Fruit fly (Drosophila melanogaster) whole organism, embryonic: ENCODE results near the gene Gorab.
A peak's percentile ranks its signal among the peaks of the same experiment; 100 is the strongest.

Experiments used
- Aef1 ChIP-seq: fragments of 200-800 bp; sonication (Bioruptor generic); IDR thresholded peaks from 3 replicates; pipeline ENCODE4 v1.3.6; 2022; ENCODE audit warnings: missing biosample characterization, missing genetic modification characterization
- Awh ChIP-seq: fragments of 200-800 bp; sonication (Bioruptor generic); IDR thresholded peaks from 2 replicates; pipeline ENCODE4, ENCODE4 v1.3.6; 2022; ENCODE audit warnings: missing biosample characterization, missing genetic modification characterization
- CG10209 ChIP-seq: fragments of 200-800 bp; sonication (Bioruptor generic); optimal IDR thresholded peaks from 3 replicates; lab custom pipeline; 2017; ENCODE audit warnings: missing biosample characterization, mild to moderate bottlenecking, missing genetic modification characterization, missing genetic modification reagents
- CG10274 ChIP-seq: fragments of 200-800 bp; sonication (Bioruptor generic); optimal IDR thresholded peaks from 3 replicates; lab custom pipeline; 2017; ENCODE audit warnings: missing biosample characterization, mild to moderate bottlenecking, missing genetic modification characterization
- CG10543 ChIP-seq: fragments of 200-800 bp; sonication (Bioruptor generic); optimal IDR thresholded peaks from 3 replicates; lab custom pipeline; 2017; ENCODE audit warnings: missing biosample characterization, mild to moderate bottlenecking, missing genetic modification characterization, moderate library complexity
- CG12299 ChIP-seq: fragments of 200-800 bp; sonication (Bioruptor generic); optimal IDR thresholded peaks from 2 replicates; lab custom pipeline; 2018; ENCODE audit warnings: missing biosample characterization, mild to moderate bottlenecking, missing genetic modification characterization
- CG15479 ChIP-seq: fragments of 200-800 bp; sonication (Bioruptor generic); optimal IDR thresholded peaks from 3 replicates; lab custom pipeline; 2019; ENCODE audit warnings: missing biosample characterization, mild to moderate bottlenecking, missing genetic modification characterization, moderate library complexity
- CG1647 ChIP-seq: fragments of 200-800 bp; sonication (Bioruptor generic); optimal IDR thresholded peaks from 3 replicates; lab custom pipeline; 2016; ENCODE audit warnings: missing biosample characterization, missing genetic modification characterization
- CG16813 ChIP-seq: fragments of 200-800 bp; sonication (Bioruptor generic); IDR thresholded peaks from 3 replicates; pipeline ENCODE4 v1.3.6; 2022; ENCODE audit warnings: missing biosample characterization, missing genetic modification characterization; ENCODE audit not compliant: partially characterized antibody
- CG17361 ChIP-seq: fragments of 200-800 bp; sonication (Bioruptor generic); IDR thresholded peaks from 3 replicates; pipeline ENCODE4 v1.3.6; 2022; ENCODE audit warnings: missing biosample characterization, missing genetic modification characterization
- CG18262 ChIP-seq: fragments of 200-800 bp; optimal IDR thresholded peaks from 3 replicates; lab custom pipeline; 2019; ENCODE audit warnings: missing biosample characterization, mild to moderate bottlenecking, missing genetic modification characterization, moderate library complexity
- CG18764 ChIP-seq: fragments of 200-800 bp; sonication (Bioruptor generic); optimal IDR thresholded peaks from 3 replicates; lab custom pipeline; 2016; ENCODE audit warnings: missing biosample characterization, missing genetic modification characterization
- CG3838 ChIP-seq: fragments of 200-800 bp; sonication (Bioruptor generic); optimal IDR thresholded peaks from 3 replicates; lab custom pipeline; 2016; ENCODE audit warnings: missing biosample characterization, missing genetic modification characterization
- CG4707 ChIP-seq: fragments of 200-800 bp; sonication (Bioruptor generic); optimal IDR thresholded peaks from 2 replicates; lab custom pipeline; 2018; ENCODE audit warnings: missing biosample characterization, mild to moderate bottlenecking, missing genetic modification characterization, moderate library complexity
- CG4730 ChIP-seq: fragments of 200-800 bp; sonication (Bioruptor generic); IDR thresholded peaks from 2 replicates; pipeline ENCODE4 v1.3.6; 2022; ENCODE audit warnings: missing biosample characterization, missing genetic modification characterization
- CG6765 ChIP-seq: fragments of 200-800 bp; sonication (Bioruptor generic); optimal IDR thresholded peaks from 3 replicates; lab custom pipeline; 2017; ENCODE audit warnings: missing biosample characterization, mild to moderate bottlenecking, missing genetic modification characterization
- CG7928 ChIP-seq: fragments of 200-800 bp; sonication (Bioruptor generic); optimal IDR thresholded peaks from 2 replicates; lab custom pipeline; 2017; ENCODE audit warnings: missing biosample characterization, mild to moderate bottlenecking, missing genetic modification characterization
- CG7963 ChIP-seq: fragments of 200-800 bp; sonication (Bioruptor generic); IDR thresholded peaks from 3 replicates; pipeline ENCODE4 v1.3.6; 2022; ENCODE audit warnings: missing biosample characterization, missing genetic modification characterization; ENCODE audit not compliant: partially characterized antibody
- CkIIα-i1 ChIP-seq: fragments of 200-800 bp; sonication (Bioruptor generic); IDR thresholded peaks from 2 replicates; pipeline ENCODE4 v1.3.6; 2022; ENCODE audit warnings: missing biosample characterization, missing genetic modification characterization
- Deaf1 ChIP-seq: fragments of 200-800 bp; optimal IDR thresholded peaks from 3 replicates; lab custom pipeline; 2019; ENCODE audit warnings: missing biosample characterization, mild to moderate bottlenecking, missing genetic modification characterization, moderate library complexity
- Dll ChIP-seq: fragments of 200-800 bp; sonication (Bioruptor generic); IDR thresholded peaks from 4 replicates; pipeline ENCODE4 v1.3.6; 2022; ENCODE audit warnings: missing biosample characterization, missing genetic modification characterization; ENCODE audit not compliant: partially characterized antibody
- E2f2 ChIP-seq: fragments of 200-800 bp; sonication (Bioruptor generic); IDR thresholded peaks from 2 replicates; pipeline ENCODE4 v1.3.6; 2022; ENCODE audit warnings: missing biosample characterization, missing genetic modification characterization
- MBD-R2 ChIP-seq: fragments of 200-800 bp; sonication (Bioruptor generic); IDR thresholded peaks from 2 replicates; pipeline ENCODE4 v1.3.6; 2022; ENCODE audit warnings: missing biosample characterization, missing genetic modification characterization
- Med ChIP-seq: fragments of 200-800 bp; sonication (Bioruptor generic); peaks from one replicate; lab custom pipeline; 2016; ENCODE audit warnings: missing biosample characterization, missing genetic modification characterization, mild to moderate bottlenecking, inconsistent platforms, moderate library complexity
- NK7.1 ChIP-seq: fragments of 200-800 bp; sonication (Bioruptor generic); optimal IDR thresholded peaks from 3 replicates; lab custom pipeline; 2016; ENCODE audit warnings: missing biosample characterization, missing genetic modification characterization
- Nf-YB ChIP-seq: fragments of 200-800 bp; sonication (Bioruptor generic); optimal IDR thresholded peaks from 3 replicates; lab custom pipeline; 2019; ENCODE audit warnings: missing biosample characterization, mild to moderate bottlenecking, missing genetic modification characterization, moderate library complexity
- Poxn ChIP-seq: fragments of 200-800 bp; sonication (Bioruptor generic); IDR thresholded peaks from 2 replicates; pipeline ENCODE4 v1.3.6; 2022; ENCODE audit warnings: missing biosample characterization, missing genetic modification characterization
- Sry-β ChIP-seq: fragments of 200-800 bp; sonication (Bioruptor generic); optimal IDR thresholded peaks from 2 replicates; lab custom pipeline; 2018; ENCODE audit warnings: missing biosample characterization, mild to moderate bottlenecking, missing genetic modification characterization, moderate library complexity
- abd-A ChIP-seq: fragments of 200-800 bp; sonication (Bioruptor generic); optimal IDR thresholded peaks from 3 replicates; lab custom pipeline; 2019; ENCODE audit warnings: missing biosample characterization, mild to moderate bottlenecking, missing genetic modification characterization, moderate library complexity
- bigmax ChIP-seq: fragments of 200-800 bp; sonication (Bioruptor generic); optimal IDR thresholded peaks from 2 replicates; lab custom pipeline; 2018; ENCODE audit warnings: missing biosample characterization, mild to moderate bottlenecking, missing genetic modification characterization
- bowl ChIP-seq: fragments of 200-800 bp; sonication (Bioruptor generic); IDR thresholded peaks from 2 replicates; pipeline ENCODE4 v1.3.6; 2022; ENCODE audit warnings: missing biosample characterization, missing genetic modification characterization
- br ChIP-seq: fragments of >200 bp; optimal IDR thresholded peaks from 2 replicates; lab custom pipeline; 2017
- chinmo ChIP-seq: fragments of 200-800 bp; sonication (Bioruptor generic); IDR thresholded peaks from 4 replicates; pipeline ENCODE4 v1.3.6; 2022; ENCODE audit warnings: missing biosample characterization, missing genetic modification characterization; ENCODE audit not compliant: partially characterized antibody
- chn ChIP-seq: fragments of 200-800 bp; sonication (Bioruptor generic); optimal IDR thresholded peaks from 2 replicates; lab custom pipeline; 2016; ENCODE audit warnings: missing biosample characterization, missing genetic modification characterization
- crp ChIP-seq, 2 experiments: fragments of 200-800 bp; sonication (Bioruptor generic); optimal IDR thresholded peaks; 2 replicates in 1 of 2; 3 replicates in 1 of 2; lab custom pipeline; 2017; ENCODE audit warnings: missing biosample characterization in 2 of 2, missing genetic modification characterization in 2 of 2, mild to moderate bottlenecking in 1 of 2, moderate library complexity in 1 of 2
- dati ChIP-seq: fragments of 200-800 bp; sonication (Bioruptor generic); IDR thresholded peaks from 2 replicates; pipeline ENCODE4 v1.3.6; 2022; ENCODE audit warnings: missing biosample characterization, missing genetic modification characterization
- eve ChIP-seq, 2 experiments: fragments of >200 bp; optimal IDR thresholded peaks; 2 replicates each; lab custom pipeline; 2017; ENCODE audit warnings: missing biosample characterization in 2 of 2, missing genetic modification characterization in 2 of 2
- ewg ChIP-seq: fragments of 200-800 bp; sonication (Bioruptor generic); optimal IDR thresholded peaks from 3 replicates; lab custom pipeline; 2017; ENCODE audit warnings: mild to moderate bottlenecking, missing biosample characterization, missing genetic modification reagents, missing genetic modification characterization
- gcm2 ChIP-seq: fragments of 200-800 bp; sonication (Bioruptor generic); optimal IDR thresholded peaks from 2 replicates; lab custom pipeline; 2016; ENCODE audit warnings: missing biosample characterization, missing genetic modification characterization
- gem ChIP-seq: fragments of 200-800 bp; sonication (Bioruptor generic); optimal IDR thresholded peaks from 2 replicates; lab custom pipeline; 2019; ENCODE audit warnings: missing biosample characterization, mild to moderate bottlenecking, missing genetic modification characterization, moderate library complexity
- ind ChIP-seq: fragments of 200-800 bp; sonication (Bioruptor generic); optimal IDR thresholded peaks from 3 replicates; lab custom pipeline; 2016; ENCODE audit warnings: missing biosample characterization, missing genetic modification characterization
- lola ChIP-seq, 3 experiments: fragments of >200 bp in 2 of 3; fragments of 200-800 bp in 1 of 3; sonication (Bioruptor generic) in 1 of 3; optimal IDR thresholded peaks; 2 replicates each; lab custom pipeline; 2017 to 2019; ENCODE audit warnings: missing biosample characterization in 3 of 3, missing genetic modification characterization in 3 of 3, mild to moderate bottlenecking in 1 of 3, moderate library complexity in 1 of 3
- mld ChIP-seq: fragments of 200-800 bp; sonication (Bioruptor generic); IDR thresholded peaks from 3 replicates; pipeline ENCODE4 v1.3.6; 2022; ENCODE audit warnings: missing biosample characterization, missing genetic modification characterization; ENCODE audit not compliant: partially characterized antibody
- oc ChIP-seq: fragments of 200-800 bp; sonication (Bioruptor generic); optimal IDR thresholded peaks from 2 replicates; lab custom pipeline; 2018; ENCODE audit warnings: missing biosample characterization, mild to moderate bottlenecking, missing genetic modification characterization, moderate library complexity
- otp ChIP-seq: fragments of 200-800 bp; sonication (Bioruptor generic); IDR thresholded peaks from 3 replicates; pipeline ENCODE4, ENCODE4 v1.3.6; 2022; ENCODE audit warnings: missing biosample characterization, missing genetic modification characterization
- pb ChIP-seq: fragments of 200-800 bp; sonication (Bioruptor generic); optimal IDR thresholded peaks from 3 replicates; lab custom pipeline; 2016; ENCODE audit warnings: missing biosample characterization, missing genetic modification characterization
- pros ChIP-seq: fragments of 200-800 bp; sonication (Bioruptor generic); optimal IDR thresholded peaks from 3 replicates; lab custom pipeline; 2019; ENCODE audit warnings: missing biosample characterization, mild to moderate bottlenecking, missing genetic modification characterization, moderate library complexity
- scrt ChIP-seq: fragments of 200-800 bp; sonication (Bioruptor generic); optimal IDR thresholded peaks from 2 replicates; lab custom pipeline; 2018; ENCODE audit warnings: missing biosample characterization, mild to moderate bottlenecking, missing genetic modification characterization, moderate library complexity
- seq ChIP-seq: fragments of 200-800 bp; sonication (Bioruptor generic); IDR thresholded peaks from 2 replicates; pipeline ENCODE4 v1.3.6; 2022; ENCODE audit warnings: missing biosample characterization, missing genetic modification characterization
- sim ChIP-seq: fragments of 200-800 bp; sonication (Bioruptor generic); IDR thresholded peaks from 2 replicates; pipeline ENCODE4 v1.3.6; 2022; ENCODE audit warnings: missing biosample characterization, missing genetic modification characterization
- tup ChIP-seq: fragments of 200-800 bp; sonication (Bioruptor generic); optimal IDR thresholded peaks from 2 replicates; lab custom pipeline; 2016; ENCODE audit warnings: missing biosample characterization, mild to moderate bottlenecking, missing genetic modification characterization, moderate library complexity
- vnd ChIP-seq: fragments of 200-800 bp; sonication (Bioruptor generic); IDR thresholded peaks from 3 replicates; pipeline ENCODE4 v1.3.6; 2022; ENCODE audit warnings: missing biosample characterization, missing genetic modification characterization; ENCODE audit not compliant: partially characterized antibody

The Gorab gene

DNA sequence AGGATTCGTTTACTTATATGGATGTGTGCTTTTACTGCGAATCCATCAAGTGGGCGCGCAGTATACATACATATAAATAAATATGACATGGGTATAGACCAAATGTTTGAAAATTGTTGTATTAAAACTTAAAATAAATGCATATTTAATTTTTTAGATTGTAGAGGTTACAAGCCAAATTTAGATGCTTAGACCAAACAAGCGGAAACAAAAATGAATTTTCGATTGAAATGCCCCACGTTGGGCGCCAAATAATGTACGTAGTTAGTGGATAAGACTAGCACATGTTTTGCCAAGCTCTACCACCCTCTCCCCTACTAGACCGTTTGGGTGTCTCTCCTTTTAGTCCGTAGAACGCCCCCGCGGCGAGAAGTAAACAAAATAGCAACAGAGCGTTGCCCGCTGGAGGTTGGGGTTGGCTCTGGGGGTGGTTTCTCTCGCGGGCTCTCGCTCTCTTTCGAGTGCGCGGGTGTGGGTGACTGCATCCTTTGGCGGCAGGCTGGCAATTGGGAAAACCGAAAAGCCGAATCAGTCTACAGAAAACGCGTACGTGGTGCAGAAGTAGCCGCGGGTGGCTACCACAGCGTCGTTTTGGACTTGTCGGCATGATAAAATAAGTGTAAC, 10.3 kb upstream of the Gorab start, which contains the start of gene CG18265 (continued):
- TF ChIP-seq abd-A (tag; lab: Kevin White, UChicago) (peak; percentile 76), crp (GFP tag; optimal IDR thresholded peaks at IDR 0.05; lab: Kevin White, UChicago) (no peak), Dll (no peak), pros (GFP tag; lab: Kevin White, UChicago) (no peak), ind (GFP tag; lab: Kevin White, UChicago) (no peak), scrt (GFP tag; lab: Kevin White, UChicago) (peak; percentile 91), CG4707 (no peak), eve (GFP tag; optimal IDR thresholded peaks at IDR 0.05; lab: Kevin White, UChicago) (no peak), E2f2 (no peak), CG4730 (no peak), tup (no peak), seq (GFP tag; lab: Robert Waterston, UW) (peak; percentile 37; the same call in 1 of the 2 replicates), CG10209 (GFP tag; lab: Kevin White, UChicago) (no peak), CG12299 (tag; lab: Kevin White, UChicago) (no peak), bigmax (no peak), lola (GFP tag; optimal IDR thresholded peaks at IDR 0.05; lab: Kevin White, UChicago) (no peak), Poxn (GFP tag; lab: Robert Waterston, UW) (no peak), Aef1 (GFP tag; lab: Robert Waterston, UW) (no peak), CkIIα-i1 (GFP tag; lab: Robert Waterston, UW) (no peak), MBD-R2 (no peak), mld (GFP tag; lab: Robert Waterston, UW) (no peak), CG3838 (no peak), ewg (GFP tag; lab: Kevin White, UChicago) (peak; percentile 30), CG16813 (GFP tag; lab: Robert Waterston, UW) (no peak), chinmo (0 out of 4 replicates have a peak, but pooled peaks have one; percentile 35), vnd (GFP tag; lab: Robert Waterston, UW) (0 out of 3 replicates have a peak, but pooled peaks have one; percentile 12), Deaf1 (tag; lab: Kevin White, UChicago) (peak; percentile 49), CG17361 (GFP tag; lab: Robert Waterston, UW) (peak; percentile 71), sim (GFP tag; lab: Robert Waterston, UW) (no peak), Med (GFP tag; lab: Kevin White, UChicago) (peak; percentile 2), CG7963 (no peak), Sry-β (GFP tag; lab: Kevin White, UChicago) (no peak)

DNA sequence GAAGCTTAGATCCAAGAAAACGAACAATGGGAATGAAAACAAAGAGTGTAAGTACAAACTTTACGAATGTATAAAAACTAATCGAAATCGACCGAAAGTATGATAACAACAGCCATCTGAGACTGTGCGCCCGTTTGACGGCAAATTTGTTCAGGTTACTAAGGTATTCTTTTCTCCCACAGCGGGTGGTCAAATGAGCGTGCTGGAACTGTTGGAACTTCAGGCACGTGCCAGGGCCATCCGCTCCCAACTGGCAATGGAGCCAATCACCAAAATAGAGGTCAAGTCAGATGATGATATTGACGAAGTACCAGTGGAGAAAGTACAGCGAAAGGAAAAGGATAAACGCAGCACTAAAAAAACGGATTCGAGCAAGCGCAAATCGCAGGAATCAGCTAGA, 7.7 kb upstream of the Gorab start, which contains the start of gene CG12229:
Gene CG12229 (minus strand): TSS at position 101 of the 400 bp plus-strand sequence.
- TF ChIP-seq gcm2 (GFP tag; lab: Kevin White, UChicago) (no peak), CG1647 (no peak), Awh (GFP tag; lab: Robert Waterston, UW) (no peak), Nf-YB (GFP tag; lab: Kevin White, UChicago) (no peak), CG6765 (GFP tag; lab: Kevin White, UChicago) (no peak), dati (GFP tag; lab: Robert Waterston, UW) (no peak), gem (tag; lab: Kevin White, UChicago) (no peak), chn (GFP tag; lab: Kevin White, UChicago) (no peak), CG10274 (GFP tag; lab: Kevin White, UChicago) (no peak), bowl (GFP tag; lab: Robert Waterston, UW) (no peak), CG7928 (GFP tag; lab: Kevin White, UChicago) (no peak), CG10543 (GFP tag; lab: Kevin White, UChicago) (no peak), CG15479 (GFP tag; lab: Kevin White, UChicago) (no peak), CG18262 (tag; lab: Kevin White, UChicago) (no peak), pb (GFP tag; lab: Kevin White, UChicago) (no peak), NK7.1 (no peak), CG18764 (no peak), br (lab: Kevin White, UChicago) (no peak), oc (tag; lab: Kevin White, UChicago) (no peak), otp (GFP tag; lab: Robert Waterston, UW) (no peak)
